Fruit fly (Drosophila melanogaster): ENCODE measurements around the gene side-IV.

DNA sequence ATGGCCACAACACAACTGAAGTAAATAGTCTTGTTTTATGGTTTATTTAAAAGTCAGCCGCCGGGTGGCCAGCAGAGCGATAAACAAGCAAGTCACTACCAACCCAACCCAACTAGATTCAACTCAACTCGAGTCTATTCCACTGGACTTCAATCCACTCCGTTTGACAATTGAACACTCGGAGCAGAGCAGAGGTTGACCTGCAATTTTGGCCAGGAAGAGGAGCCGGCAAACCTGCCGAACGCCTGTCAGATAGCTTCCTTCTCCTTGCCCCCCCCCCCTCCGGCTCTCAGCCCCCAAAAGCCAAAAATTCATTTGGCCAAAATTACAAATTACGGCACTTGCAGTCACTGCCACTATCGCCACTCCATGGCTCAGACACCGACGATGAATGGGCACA, 31.9 kb downstream of the side-IV start:
- no peak for TF ChIP-seq Myc (optimal IDR thresholded peaks at IDR 0.05)
- TF ChIP-seq Sin3A (optimal IDR thresholded peaks at IDR 0.05) = no peak
- TF ChIP-seq psq (optimal IDR thresholded peaks at IDR 0.05) = no peak
- no peak for TF ChIP-seq h (optimal IDR thresholded peaks at IDR 0.05)
- TF ChIP-seq insv (optimal IDR thresholded peaks at IDR 0.05) = no peak

Data from Kc167 (cell line).